Fruit fly (Drosophila melanogaster) whole organism, embryonic: ENCODE measurements around the gene Polr3G.

Source experiments
- Awh ChIP-seq: fragments of 200-800 bp; sonication (Bioruptor generic); IDR thresholded peaks from 2 replicates; pipeline ENCODE4, ENCODE4 v1.3.6; 2022; ENCODE audit warnings: missing biosample characterization, missing genetic modification characterization
- Blimp-1 ChIP-seq: fragments of 200-800 bp; sonication (Bioruptor generic); optimal IDR thresholded peaks from 3 replicates; lab custom pipeline; 2018; ENCODE audit warnings: missing biosample characterization, missing genetic modification characterization, mild to moderate bottlenecking, moderate library complexity, missing genetic modification reagents
- CG10147 ChIP-seq: fragments of 200-800 bp; sonication (Bioruptor generic); optimal IDR thresholded peaks from 2 replicates; lab custom pipeline; 2019; ENCODE audit warnings: missing biosample characterization, mild to moderate bottlenecking, missing genetic modification characterization, moderate library complexity
- CG10267 ChIP-seq: fragments of 200-800 bp; sonication (Bioruptor generic); optimal IDR thresholded peaks from 2 replicates; lab custom pipeline; 2018; ENCODE audit warnings: missing biosample characterization, mild to moderate bottlenecking, missing genetic modification characterization, moderate library complexity
- CG10654 ChIP-seq: fragments of 200-800 bp; sonication (Bioruptor generic); optimal IDR thresholded peaks from 2 replicates; lab custom pipeline; 2016; ENCODE audit warnings: missing biosample characterization, missing genetic modification characterization
- CG12071 ChIP-seq: fragments of 200-800 bp; sonication (Bioruptor generic); optimal IDR thresholded peaks from 3 replicates; lab custom pipeline; 2018; ENCODE audit warnings: missing biosample characterization, mild to moderate bottlenecking, missing genetic modification characterization
- CG17359 ChIP-seq: fragments of 200-800 bp; sonication (Bioruptor generic); optimal IDR thresholded peaks from 3 replicates; lab custom pipeline; 2018; ENCODE audit warnings: missing biosample characterization, mild to moderate bottlenecking, missing genetic modification characterization, moderate library complexity
- CG17361 ChIP-seq: fragments of 200-800 bp; sonication (Bioruptor generic); IDR thresholded peaks from 3 replicates; pipeline ENCODE4 v1.3.6; 2022; ENCODE audit warnings: missing biosample characterization, missing genetic modification characterization
- CG1792 ChIP-seq: fragments of 200-800 bp; sonication (Bioruptor generic); optimal IDR thresholded peaks from 2 replicates; lab custom pipeline; 2016; ENCODE audit warnings: missing biosample characterization, missing genetic modification characterization
- CG18599 ChIP-seq: fragments of 200-800 bp; sonication (Bioruptor generic); optimal IDR thresholded peaks from 3 replicates; lab custom pipeline; 2017; ENCODE audit warnings: missing biosample characterization, missing genetic modification characterization, mild to moderate bottlenecking, moderate library complexity, missing genetic modification reagents
- CG2199 ChIP-seq: fragments of 200-800 bp; sonication (Bioruptor generic); IDR thresholded peaks from 3 replicates; pipeline ENCODE4 v1.3.6; 2022; ENCODE audit warnings: missing biosample characterization, missing genetic modification characterization
- CG32532 ChIP-seq: fragments of 200-800 bp; sonication (Bioruptor generic); IDR thresholded peaks from 2 replicates; pipeline ENCODE4 v1.3.6; 2022; ENCODE audit warnings: missing biosample characterization, missing genetic modification characterization
- CG42726 ChIP-seq: fragments of 200-800 bp; sonication (Bioruptor generic); IDR thresholded peaks from 2 replicates; pipeline ENCODE4 v1.3.6; 2022; ENCODE audit warnings: missing biosample characterization, missing genetic modification characterization; ENCODE audit not compliant: partially characterized antibody
- CG4424 ChIP-seq: fragments of 200-800 bp; sonication (Bioruptor generic); optimal IDR thresholded peaks from 3 replicates; lab custom pipeline; 2016; ENCODE audit warnings: missing biosample characterization, missing genetic modification characterization
- CG4820 ChIP-seq: fragments of 200-800 bp; sonication (Bioruptor generic); optimal IDR thresholded peaks from 3 replicates; lab custom pipeline; 2016; ENCODE audit warnings: missing biosample characterization, missing genetic modification characterization
- CG5180 ChIP-seq: fragments of 200-800 bp; sonication (Bioruptor generic); optimal IDR thresholded peaks from 3 replicates; lab custom pipeline; 2017; ENCODE audit warnings: missing biosample characterization, missing genetic modification characterization, mild to moderate bottlenecking, moderate library complexity, missing genetic modification reagents
- CG6254 ChIP-seq: fragments of 200-800 bp; sonication (Bioruptor generic); optimal IDR thresholded peaks from 3 replicates; lab custom pipeline; 2017; ENCODE audit warnings: mild to moderate bottlenecking, missing biosample characterization, missing genetic modification reagents, missing genetic modification characterization
- CG6813 ChIP-seq: fragments of 200-800 bp; sonication (Bioruptor generic); optimal IDR thresholded peaks from 2 replicates; lab custom pipeline; 2017; ENCODE audit warnings: missing biosample characterization, missing genetic modification characterization, mild to moderate bottlenecking, moderate library complexity, missing genetic modification reagents
- CG7271 ChIP-seq: fragments of 200-800 bp; sonication (Bioruptor generic); optimal IDR thresholded peaks from 2 replicates; lab custom pipeline; 2018; ENCODE audit warnings: missing biosample characterization, mild to moderate bottlenecking, missing genetic modification characterization, moderate library complexity
- CG8290 ChIP-seq, 3 experiments: fragments of 200-800 bp; sonication (Bioruptor generic); optimal IDR thresholded peaks; 2 replicates each; lab custom pipeline; 2016 to 2019; ENCODE audit warnings: missing biosample characterization in 3 of 3, missing genetic modification characterization in 3 of 3, mild to moderate bottlenecking in 2 of 3, moderate library complexity in 1 of 3
- Deaf1 ChIP-seq: fragments of 200-800 bp; optimal IDR thresholded peaks from 3 replicates; lab custom pipeline; 2019; ENCODE audit warnings: missing biosample characterization, mild to moderate bottlenecking, missing genetic modification characterization, moderate library complexity
- Fer3 ChIP-seq: fragments of 200-800 bp; sonication (Bioruptor generic); optimal IDR thresholded peaks from 2 replicates; lab custom pipeline; 2018; ENCODE audit warnings: missing biosample characterization, mild to moderate bottlenecking, missing genetic modification characterization, moderate library complexity
- HmgZ ChIP-seq: fragments of 200-800 bp; sonication (Bioruptor generic); optimal IDR thresholded peaks from 2 replicates; lab custom pipeline; 2018; ENCODE audit warnings: missing biosample characterization, mild to moderate bottlenecking, missing genetic modification characterization
- Jarid2 ChIP-seq: fragments of 200-800 bp; sonication (Bioruptor generic); optimal IDR thresholded peaks from 3 replicates; lab custom pipeline; 2017; ENCODE audit warnings: mild to moderate bottlenecking, missing biosample characterization, missing genetic modification reagents, missing genetic modification characterization
- Mad ChIP-seq: fragments of 200-800 bp; sonication (Bioruptor generic); optimal IDR thresholded peaks from 2 replicates; lab custom pipeline; 2016; ENCODE audit warnings: missing biosample characterization, missing genetic modification characterization
- Med ChIP-seq: fragments of 200-800 bp; sonication (Bioruptor generic); peaks from one replicate; lab custom pipeline; 2016; ENCODE audit warnings: missing biosample characterization, missing genetic modification characterization, mild to moderate bottlenecking, inconsistent platforms, moderate library complexity
- NC2α ChIP-seq: fragments of 200-800 bp; sonication (Bioruptor generic); optimal IDR thresholded peaks from 2 replicates; lab custom pipeline; 2016; ENCODE audit warnings: missing biosample characterization, missing genetic modification characterization
- Ptx1 ChIP-seq: fragments of 200-800 bp; sonication (Bioruptor generic); IDR thresholded peaks from 2 replicates; pipeline ENCODE4 v1.3.6; 2022; ENCODE audit warnings: missing biosample characterization, missing genetic modification characterization
- Trl ChIP-seq, 3 experiments: fragments of >200 bp in 2 of 3; fragments of 200-800 bp in 1 of 3; sonication (Bioruptor generic) in 1 of 3; optimal IDR thresholded peaks; 2 replicates in 1 of 3; 3 replicates in 2 of 3; lab custom pipeline; 2016 to 2017; ENCODE audit warnings: missing biosample characterization in 1 of 3, missing genetic modification characterization in 1 of 3
- abd-A ChIP-seq: fragments of 200-800 bp; sonication (Bioruptor generic); optimal IDR thresholded peaks from 3 replicates; lab custom pipeline; 2019; ENCODE audit warnings: missing biosample characterization, mild to moderate bottlenecking, missing genetic modification characterization, moderate library complexity
- bbx ChIP-seq: fragments of 200-800 bp; sonication (Bioruptor generic); IDR thresholded peaks from 2 replicates; pipeline ENCODE4 v1.3.6; 2022; ENCODE audit warnings: missing biosample characterization, missing genetic modification characterization; ENCODE audit not compliant: partially characterized antibody
- chinmo ChIP-seq: fragments of 200-800 bp; sonication (Bioruptor generic); IDR thresholded peaks from 4 replicates; pipeline ENCODE4 v1.3.6; 2022; ENCODE audit warnings: missing biosample characterization, missing genetic modification characterization; ENCODE audit not compliant: partially characterized antibody
- crol ChIP-seq: fragments of 200-800 bp; sonication (Bioruptor generic); IDR thresholded peaks from 2 replicates; pipeline ENCODE4 v1.3.6; 2022; ENCODE audit warnings: missing biosample characterization, missing genetic modification characterization
- ewg ChIP-seq: fragments of 200-800 bp; sonication (Bioruptor generic); optimal IDR thresholded peaks from 3 replicates; lab custom pipeline; 2017; ENCODE audit warnings: mild to moderate bottlenecking, missing biosample characterization, missing genetic modification reagents, missing genetic modification characterization
- ftz-f1 ChIP-seq: fragments of 200-800 bp; sonication (Bioruptor generic); optimal IDR thresholded peaks from 2 replicates; lab custom pipeline; 2016; ENCODE audit warnings: missing biosample characterization, missing genetic modification characterization
- gsb ChIP-seq: fragments of 200-800 bp; sonication (Bioruptor generic); IDR thresholded peaks from 2 replicates; pipeline ENCODE4 v1.3.6; 2022; ENCODE audit warnings: missing biosample characterization, missing genetic modification characterization
- ham ChIP-seq: fragments of 200-800 bp; sonication (Bioruptor generic); IDR thresholded peaks from 2 replicates; pipeline ENCODE4 v1.3.6; 2022; ENCODE audit warnings: missing biosample characterization, missing genetic modification characterization
- lmd ChIP-seq: fragments of 200-800 bp; sonication (Bioruptor generic); IDR thresholded peaks from 2 replicates; pipeline ENCODE4 v1.3.6; 2022; ENCODE audit warnings: missing biosample characterization, missing genetic modification characterization
- mam ChIP-seq: fragments of 200-800 bp; sonication (Bioruptor generic); optimal IDR thresholded peaks from 3 replicates; lab custom pipeline; 2016; ENCODE audit warnings: missing biosample characterization, missing genetic modification characterization
- nerfin-1 ChIP-seq: fragments of 200-800 bp; sonication (Bioruptor generic); optimal IDR thresholded peaks from 3 replicates; lab custom pipeline; 2019; ENCODE audit warnings: missing biosample characterization, mild to moderate bottlenecking, missing genetic modification characterization, moderate library complexity
- onecut ChIP-seq: fragments of 200-800 bp; sonication (Bioruptor generic); IDR thresholded peaks from 2 replicates; pipeline ENCODE4 v1.3.6; 2022; ENCODE audit warnings: missing biosample characterization, missing genetic modification characterization
- scrt ChIP-seq: fragments of 200-800 bp; sonication (Bioruptor generic); optimal IDR thresholded peaks from 2 replicates; lab custom pipeline; 2018; ENCODE audit warnings: missing biosample characterization, mild to moderate bottlenecking, missing genetic modification characterization, moderate library complexity
- seq ChIP-seq: fragments of 200-800 bp; sonication (Bioruptor generic); IDR thresholded peaks from 2 replicates; pipeline ENCODE4 v1.3.6; 2022; ENCODE audit warnings: missing biosample characterization, missing genetic modification characterization
- twi ChIP-seq: fragments of 200-800 bp; optimal IDR thresholded peaks from 2 replicates; lab custom pipeline; 2019; ENCODE audit warnings: missing biosample characterization, mild to moderate bottlenecking, missing genetic modification characterization, moderate library complexity
- vnd ChIP-seq: fragments of 200-800 bp; sonication (Bioruptor generic); IDR thresholded peaks from 3 replicates; pipeline ENCODE4 v1.3.6; 2022; ENCODE audit warnings: missing biosample characterization, missing genetic modification characterization; ENCODE audit not compliant: partially characterized antibody
- wek ChIP-seq: fragments of 200-800 bp; sonication (Bioruptor generic); optimal IDR thresholded peaks from 3 replicates; lab custom pipeline; 2018; ENCODE audit warnings: missing biosample characterization, mild to moderate bottlenecking, missing genetic modification characterization, moderate library complexity
- zen2 ChIP-seq: fragments of 200-800 bp; sonication (Bioruptor generic); IDR thresholded peaks from 3 replicates; pipeline ENCODE4 v1.3.6; 2022; ENCODE audit warnings: missing biosample characterization, missing genetic modification characterization; ENCODE audit not compliant: partially characterized antibody

Polr3G gene

DNA sequence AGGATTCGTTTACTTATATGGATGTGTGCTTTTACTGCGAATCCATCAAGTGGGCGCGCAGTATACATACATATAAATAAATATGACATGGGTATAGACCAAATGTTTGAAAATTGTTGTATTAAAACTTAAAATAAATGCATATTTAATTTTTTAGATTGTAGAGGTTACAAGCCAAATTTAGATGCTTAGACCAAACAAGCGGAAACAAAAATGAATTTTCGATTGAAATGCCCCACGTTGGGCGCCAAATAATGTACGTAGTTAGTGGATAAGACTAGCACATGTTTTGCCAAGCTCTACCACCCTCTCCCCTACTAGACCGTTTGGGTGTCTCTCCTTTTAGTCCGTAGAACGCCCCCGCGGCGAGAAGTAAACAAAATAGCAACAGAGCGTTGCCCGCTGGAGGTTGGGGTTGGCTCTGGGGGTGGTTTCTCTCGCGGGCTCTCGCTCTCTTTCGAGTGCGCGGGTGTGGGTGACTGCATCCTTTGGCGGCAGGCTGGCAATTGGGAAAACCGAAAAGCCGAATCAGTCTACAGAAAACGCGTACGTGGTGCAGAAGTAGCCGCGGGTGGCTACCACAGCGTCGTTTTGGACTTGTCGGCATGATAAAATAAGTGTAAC is 12.1 kb upstream of the Polr3G start, which contains the start of gene CG18265:
Gene CG18265 (plus strand): TSS at position 530 of the 624 bp plus-strand sequence.
- peak; percentile 11 for TF ChIP-seq CG5180 (GFP tag; lab: Kevin White, UChicago)
- peak; percentile 91 for TF ChIP-seq scrt
- TF ChIP-seq Deaf1 (tag; lab: Kevin White, UChicago) = peak; percentile 49
- TF ChIP-seq onecut = 0 out of 2 replicates have a peak, but pooled peaks have one; percentile 5
- peak; percentile 30 for TF ChIP-seq ewg (GFP tag; lab: Kevin White, UChicago)
- TF ChIP-seq CG6813 (GFP tag; lab: Kevin White, UChicago) = no peak
- TF ChIP-seq zen2 (GFP tag; lab: Robert Waterston, UW) = 0 out of 3 replicates have a peak, but pooled peaks have one; percentile 22
- 0 out of 4 replicates have a peak, but pooled peaks have one; percentile 35 for TF ChIP-seq chinmo (GFP tag; lab: Robert Waterston, UW)
- TF ChIP-seq CG10654 (GFP tag; lab: Kevin White, UChicago) = no peak
- no peak for TF ChIP-seq CG7271 (tag; lab: Kevin White, UChicago)
- peak; percentile 37; the same call in 1 of the 2 replicates for TF ChIP-seq seq (GFP tag; lab: Robert Waterston, UW)
- TF ChIP-seq ftz-f1 = no peak
- peak; percentile 71 for TF ChIP-seq CG17361 (GFP tag; lab: Robert Waterston, UW)
- TF ChIP-seq CG10267 (tag; lab: Kevin White, UChicago) = no peak
- peak; percentile 49 for TF ChIP-seq nerfin-1 (tag; lab: Kevin White, UChicago)
- 0 out of 2 replicates have a peak, but pooled peaks have one; percentile 25 for TF ChIP-seq CG32532 (GFP tag; lab: Robert Waterston, UW)
- TF ChIP-seq Trl (optimal IDR thresholded peaks at IDR 0.05; lab: Kevin White, UChicago) = peak; percentile 36 to 52
- no peak for TF ChIP-seq Trl (GFP tag; optimal IDR thresholded peaks at IDR 0.05; lab: Kevin White, UChicago)
- TF ChIP-seq CG42726 (GFP tag; lab: Robert Waterston, UW) = 0 out of 2 replicates have a peak, but pooled peaks have one; percentile 30
- peak; percentile 76 for TF ChIP-seq abd-A (tag; lab: Kevin White, UChicago)
- no peak for TF ChIP-seq NC2α (GFP tag; lab: Kevin White, UChicago)
- TF ChIP-seq vnd (GFP tag; lab: Robert Waterston, UW) = 0 out of 3 replicates have a peak, but pooled peaks have one; percentile 12
- no peak for TF ChIP-seq CG4820 (GFP tag; lab: Kevin White, UChicago)
- TF ChIP-seq ham (GFP tag; lab: Robert Waterston, UW) = no peak
- TF ChIP-seq CG8290 (GFP tag; optimal IDR thresholded peaks at IDR 0.05; lab: Kevin White, UChicago) = no peak
- TF ChIP-seq CG8290 (tag; optimal IDR thresholded peaks at IDR 0.05; lab: Kevin White, UChicago) = peak in 1 of 2 experiments; percentile 5
- no peak for TF ChIP-seq lmd
- TF ChIP-seq CG18599 (GFP tag; lab: Kevin White, UChicago) = peak; percentile 55
- TF ChIP-seq CG1792 (GFP tag; lab: Kevin White, UChicago) = no peak
- peak; percentile 38 for TF ChIP-seq Jarid2 (GFP tag; lab: Kevin White, UChicago)
- TF ChIP-seq CG2199 (GFP tag; lab: Robert Waterston, UW) = no peak
- TF ChIP-seq Mad = no peak
- TF ChIP-seq crol (GFP tag; lab: Robert Waterston, UW) = 0 out of 2 replicates have a peak, but pooled peaks have one; percentile 30
- peak; percentile 2 for TF ChIP-seq Med (GFP tag; lab: Kevin White, UChicago)
- TF ChIP-seq, all 482 proteins: peak for 20

DNA sequence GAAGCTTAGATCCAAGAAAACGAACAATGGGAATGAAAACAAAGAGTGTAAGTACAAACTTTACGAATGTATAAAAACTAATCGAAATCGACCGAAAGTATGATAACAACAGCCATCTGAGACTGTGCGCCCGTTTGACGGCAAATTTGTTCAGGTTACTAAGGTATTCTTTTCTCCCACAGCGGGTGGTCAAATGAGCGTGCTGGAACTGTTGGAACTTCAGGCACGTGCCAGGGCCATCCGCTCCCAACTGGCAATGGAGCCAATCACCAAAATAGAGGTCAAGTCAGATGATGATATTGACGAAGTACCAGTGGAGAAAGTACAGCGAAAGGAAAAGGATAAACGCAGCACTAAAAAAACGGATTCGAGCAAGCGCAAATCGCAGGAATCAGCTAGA is 9.4 kb upstream of the Polr3G start, which contains the start of gene CG12229:
Gene CG12229 (minus strand): TSS at position 101 of the 400 bp plus-strand sequence.
- TF ChIP-seq mam (GFP tag; lab: Kevin White, UChicago) = no peak
- no peak for TF ChIP-seq bbx
- no peak for TF ChIP-seq Awh (GFP tag; lab: Robert Waterston, UW)
- no peak for TF ChIP-seq Fer3 (tag; lab: Kevin White, UChicago)
- TF ChIP-seq CG10147 (GFP tag; lab: Kevin White, UChicago) = no peak
- no peak for TF ChIP-seq Ptx1 (GFP tag; lab: Robert Waterston, UW)
- no peak for TF ChIP-seq Blimp-1 (GFP tag; lab: Kevin White, UChicago)
- TF ChIP-seq HmgZ = no peak
- no peak for TF ChIP-seq CG12071
- no peak for TF ChIP-seq twi (tag; lab: Kevin White, UChicago)
- no peak for TF ChIP-seq CG6254 (GFP tag; lab: Kevin White, UChicago)
- TF ChIP-seq wek (GFP tag; lab: Kevin White, UChicago) = no peak
- TF ChIP-seq CG4424 = no peak
- no peak for TF ChIP-seq gsb (GFP tag; lab: Robert Waterston, UW)
- TF ChIP-seq CG17359 = no peak
